Worm (Caenorhabditis elegans): Measurements from ENCODE around the gene srg-48.
A peak's percentile ranks its signal among the peaks of the same experiment; 100 is the strongest.

The srg-48 gene

ce11 chrIV:7023004-7023403, 49.2 kb upstream of the srg-48 start (continued):
- no peak for TF ChIP-seq Y75B8A.6 (GFP tag; IDR thresholded peaks at IDR 0.05)
- TF ChIP-seq T20F7.1 (GFP tag; optimal IDR thresholded peaks at IDR 0.05), result no peak
- TF ChIP-seq dmd-6 (GFP tag; IDR thresholded peaks at IDR 0.05), result peak; percentile 19; the same call in 1 of the 2 replicates
- TF ChIP-seq nhr-25 (tag; optimal IDR thresholded peaks at IDR 0.05; ENCODE audit: borderline replicate concordance, insufficient read depth), result no peak
- no peak for TF ChIP-seq spr-1 (tag; optimal IDR thresholded peaks at IDR 0.05)
- no peak for TF ChIP-seq daf-19 (GFP tag; conservative IDR thresholded peaks at IDR 0.05)
- no peak for TF ChIP-seq daf-8 (GFP tag; IDR thresholded peaks at IDR 0.05)
- TF ChIP-seq nhr-10 (tag; optimal IDR thresholded peaks at IDR 0.05), result no peak
- TF ChIP-seq skn-1 (tag; optimal IDR thresholded peaks at IDR 0.05), result no peak
- no peak for TF ChIP-seq zip-11 (GFP tag; IDR thresholded peaks at IDR 0.05)
- no peak for TF ChIP-seq F10B5.3 (tag; optimal IDR thresholded peaks at IDR 0.05)
- no peak for TF ChIP-seq lim-7 (GFP tag; IDR thresholded peaks at IDR 0.05)
- no peak for TF ChIP-seq egl-43 (GFP tag; IDR thresholded peaks at IDR 0.05)
- no peak for TF ChIP-seq set-16 (GFP tag; IDR thresholded peaks at IDR 0.05)
- no peak for TF ChIP-seq saeg-2 (GFP tag; IDR thresholded peaks at IDR 0.05)
- TF ChIP-seq php-3 (GFP tag; IDR thresholded peaks at IDR 0.05), result no peak
- peak; percentile 79 for TF ChIP-seq hlh-11 (tag; optimal IDR thresholded peaks at IDR 0.05)
- no peak for TF ChIP-seq gei-8 (GFP tag; optimal IDR thresholded peaks at IDR 0.05)
- no peak for TF ChIP-seq F37D6.2 (tag; optimal IDR thresholded peaks at IDR 0.05)
- peak; percentile 13 to 74 for TF ChIP-seq mdl-1 (tag; optimal IDR thresholded peaks at IDR 0.05)
- TF ChIP-seq pha-4 (GFP tag; IDR thresholded peaks at IDR 0.05), result no peak
- peak; percentile 8 for TF ChIP-seq pha-4 (tag; optimal IDR thresholded peaks at IDR 0.05)
- TF ChIP-seq ceh-62 (tag; optimal IDR thresholded peaks at IDR 0.05), result no peak
- TF ChIP-seq nhr-48 (tag; optimal IDR thresholded peaks at IDR 0.05), result no peak
- no peak for TF ChIP-seq jun-1 (tag; optimal IDR thresholded peaks at IDR 0.05)
- TF ChIP-seq sdz-12 (GFP tag; optimal IDR thresholded peaks at IDR 0.05), result no peak
- no peak for TF ChIP-seq ceh-28 (tag; optimal IDR thresholded peaks at IDR 0.05)
- TF ChIP-seq D1046.2 (GFP tag; IDR thresholded peaks at IDR 0.05), result no peak
- TF ChIP-seq tra-1 (GFP tag; IDR thresholded peaks at IDR 0.05), result peak; percentile 42; the same call in 1 of the 2 replicates
- no peak for TF ChIP-seq tag-97 (GFP tag; IDR thresholded peaks at IDR 0.05)
- TF ChIP-seq Y5F2A.4 (GFP tag; optimal IDR thresholded peaks at IDR 0.05), result no peak
- TF ChIP-seq mep-1 (tag; optimal IDR thresholded peaks at IDR 0.05), result peak; percentile 71
- TF ChIP-seq mdt-29 (GFP tag; IDR thresholded peaks at IDR 0.05), result no peak
- no peak for TF ChIP-seq madf-5 (GFP tag; IDR thresholded peaks at IDR 0.05)
- no peak for TF ChIP-seq nhr-42 (GFP tag; IDR thresholded peaks at IDR 0.05)
- TF ChIP-seq zfp-3 (GFP tag; conservative IDR thresholded peaks at IDR 0.05), result no peak
- no peak for TF ChIP-seq attf-4 (tag; optimal IDR thresholded peaks at IDR 0.05)
- peak; percentile 60 for TF ChIP-seq mes-2 (tag; optimal IDR thresholded peaks at IDR 0.05; ENCODE audit: poor library complexity, severe bottlenecking)
- TF ChIP-seq nhr-111 (GFP tag; optimal IDR thresholded peaks at IDR 0.05), result no peak
- no peak for TF ChIP-seq F44E2.7 (GFP tag; IDR thresholded peaks at IDR 0.05)
- TF ChIP-seq ztf-7 (tag; optimal IDR thresholded peaks at IDR 0.05), result peak; percentile 17
- no peak for TF ChIP-seq nhr-76 (tag; optimal IDR thresholded peaks at IDR 0.05)
- TF ChIP-seq dmd-9 (GFP tag; IDR thresholded peaks at IDR 0.05), result no peak
- peak; percentile 45 for TF ChIP-seq nhr-28 (tag; optimal IDR thresholded peaks at IDR 0.05)
- TF ChIP-seq daf-12 (tag; optimal IDR thresholded peaks at IDR 0.05), result no peak
- no peak for TF ChIP-seq Y105C5A.15 (GFP tag; IDR thresholded peaks at IDR 0.05)
- no peak for TF ChIP-seq fkh-10 (GFP tag; optimal IDR thresholded peaks at IDR 0.05)

Measured in whole organism, L4 larva.